Fruit fly (Drosophila melanogaster) whole organism, embryonic: ENCODE measurements around the gene Ssl2.

ENCODE experiments used
- Asciz ChIP-seq: fragments of 200-800 bp; sonication (Bioruptor generic); optimal IDR thresholded peaks from 2 replicates; lab custom pipeline; 2017; ENCODE audit warnings: missing biosample characterization, mild to moderate bottlenecking, missing genetic modification characterization, missing genetic modification reagents
- Bdp1 ChIP-seq: fragments of 200-800 bp; sonication (Bioruptor generic); optimal IDR thresholded peaks from 3 replicates; lab custom pipeline; 2016; ENCODE audit warnings: missing biosample characterization, missing genetic modification characterization
- CG12391 ChIP-seq: fragments of 200-800 bp; sonication (Bioruptor generic); optimal IDR thresholded peaks from 3 replicates; lab custom pipeline; 2018; ENCODE audit warnings: missing biosample characterization, mild to moderate bottlenecking, missing genetic modification characterization, moderate library complexity
- CG13123 ChIP-seq: fragments of 200-800 bp; sonication (Bioruptor generic); optimal IDR thresholded peaks from 2 replicates; lab custom pipeline; 2016; ENCODE audit warnings: missing biosample characterization, missing genetic modification characterization
- CG13424 ChIP-seq: fragments of 200-800 bp; sonication (Bioruptor generic); optimal IDR thresholded peaks from 2 replicates; lab custom pipeline; 2019; ENCODE audit warnings: missing biosample characterization, mild to moderate bottlenecking, missing genetic modification characterization, moderate library complexity
- CG14050 ChIP-seq: fragments of 200-800 bp; sonication (Bioruptor generic); IDR thresholded peaks from 3 replicates; pipeline ENCODE4 v1.3.6; 2022; ENCODE audit warnings: missing biosample characterization, missing genetic modification characterization
- CG14441 ChIP-seq: fragments of 200-800 bp; sonication (Bioruptor generic); IDR thresholded peaks from 2 replicates; pipeline ENCODE4 v1.3.6; 2022; ENCODE audit warnings: missing biosample characterization, missing genetic modification characterization
- CG15269 ChIP-seq: fragments of 200-800 bp; sonication (Bioruptor generic); optimal IDR thresholded peaks from 2 replicates; lab custom pipeline; 2018; ENCODE audit warnings: missing biosample characterization, mild to moderate bottlenecking, missing genetic modification characterization, moderate library complexity
- CG1602 ChIP-seq: fragments of 200-800 bp; sonication (Bioruptor generic); optimal IDR thresholded peaks from 3 replicates; lab custom pipeline; 2016; ENCODE audit warnings: missing biosample characterization, missing genetic modification characterization
- CG18011 ChIP-seq: fragments of 200-800 bp; sonication (Bioruptor generic); optimal IDR thresholded peaks from 2 replicates; lab custom pipeline; 2017; ENCODE audit warnings: missing biosample characterization, missing genetic modification characterization, mild to moderate bottlenecking, moderate library complexity, missing genotype
- CG1832 ChIP-seq: fragments of 200-800 bp; sonication (Bioruptor generic); optimal IDR thresholded peaks from 2 replicates; lab custom pipeline; 2017; ENCODE audit warnings: missing biosample characterization, mild to moderate bottlenecking, missing genetic modification characterization, inconsistent platforms
- CG2199 ChIP-seq: fragments of 200-800 bp; sonication (Bioruptor generic); IDR thresholded peaks from 3 replicates; pipeline ENCODE4 v1.3.6; 2022; ENCODE audit warnings: missing biosample characterization, missing genetic modification characterization
- CG31388 ChIP-seq: fragments of 200-800 bp; sonication (Bioruptor generic); optimal IDR thresholded peaks from 2 replicates; lab custom pipeline; 2016; ENCODE audit warnings: missing biosample characterization, missing genetic modification characterization
- CG3163 ChIP-seq: fragments of 200-800 bp; sonication (Bioruptor generic); optimal IDR thresholded peaks from 3 replicates; lab custom pipeline; 2016; ENCODE audit warnings: missing biosample characterization, missing genetic modification characterization
- CG34376 ChIP-seq: fragments of 200-800 bp; sonication (Bioruptor generic); optimal IDR thresholded peaks from 2 replicates; lab custom pipeline; 2018; ENCODE audit warnings: missing biosample characterization, mild to moderate bottlenecking, missing genetic modification characterization
- CG4360 ChIP-seq: fragments of 200-800 bp; sonication (Bioruptor generic); IDR thresholded peaks from 2 replicates; pipeline ENCODE4 v1.3.6; 2022; ENCODE audit warnings: missing biosample characterization, missing genetic modification characterization
- CG4820 ChIP-seq: fragments of 200-800 bp; sonication (Bioruptor generic); optimal IDR thresholded peaks from 3 replicates; lab custom pipeline; 2016; ENCODE audit warnings: missing biosample characterization, missing genetic modification characterization
- CG8290 ChIP-seq, 3 experiments: fragments of 200-800 bp; sonication (Bioruptor generic); optimal IDR thresholded peaks; 2 replicates each; lab custom pipeline; 2016 to 2019; ENCODE audit warnings: missing biosample characterization in 3 of 3, missing genetic modification characterization in 3 of 3, mild to moderate bottlenecking in 2 of 3, moderate library complexity in 1 of 3
- CG8924 ChIP-seq: fragments of 200-800 bp; optimal IDR thresholded peaks from 3 replicates; lab custom pipeline; 2019; ENCODE audit warnings: missing biosample characterization, mild to moderate bottlenecking, missing genetic modification characterization, moderate library complexity
- D ChIP-seq, 2 experiments: fragments of 200-800 bp in 1 of 2; fragments of >200 bp in 1 of 2; sonication (Bioruptor generic) in 1 of 2; optimal IDR thresholded peaks; 2 replicates in 1 of 2; 3 replicates in 1 of 2; lab custom pipeline; 2017; ENCODE audit warnings: mild to moderate bottlenecking in 1 of 2, missing biosample characterization in 1 of 2, missing genetic modification characterization in 1 of 2, missing genetic modification reagents in 1 of 2
- D19B ChIP-seq: fragments of 200-800 bp; sonication (Bioruptor generic); optimal IDR thresholded peaks from 2 replicates; lab custom pipeline; 2017; ENCODE audit warnings: missing biosample characterization, mild to moderate bottlenecking, missing genetic modification characterization
- Dad ChIP-seq: fragments of 200-800 bp; sonication (Bioruptor generic); optimal IDR thresholded peaks from 3 replicates; lab custom pipeline; 2016; ENCODE audit warnings: missing biosample characterization, missing genetic modification characterization
- Drgx ChIP-seq: fragments of 200-800 bp; sonication (Bioruptor generic); IDR thresholded peaks from 2 replicates; pipeline ENCODE4 v1.3.6; 2022; ENCODE audit warnings: missing biosample characterization, missing genetic modification characterization
- Eip74EF ChIP-seq, 2 experiments: fragments of 200-800 bp in 1 of 2; fragments of >200 bp in 1 of 2; sonication (Bioruptor generic) in 1 of 2; optimal IDR thresholded peaks; 2 replicates each; lab custom pipeline; 2017 to 2019; ENCODE audit warnings: missing biosample characterization in 2 of 2, missing genetic modification characterization in 2 of 2, mild to moderate bottlenecking in 1 of 2, moderate library complexity in 1 of 2
- H2.0 ChIP-seq: fragments of 200-800 bp; sonication (Bioruptor generic); IDR thresholded peaks from 2 replicates; pipeline ENCODE4 v1.3.6; 2022; ENCODE audit warnings: missing biosample characterization, missing genetic modification characterization
- HLH3B ChIP-seq: fragments of 200-800 bp; sonication (Bioruptor generic); IDR thresholded peaks from 2 replicates; pipeline ENCODE4 v1.3.6; 2022; ENCODE audit warnings: missing biosample characterization, missing genetic modification characterization
- Hr78 ChIP-seq, 2 experiments: fragments of 200-800 bp in 1 of 2; fragments of >200 bp in 1 of 2; sonication (Bioruptor generic) in 1 of 2; optimal IDR thresholded peaks; 2 replicates each; lab custom pipeline; 2017 to 2019; ENCODE audit warnings: missing biosample characterization in 2 of 2, missing genetic modification characterization in 2 of 2, mild to moderate bottlenecking in 1 of 2, moderate library complexity in 1 of 2
- Oli ChIP-seq: fragments of 200-800 bp; sonication (Bioruptor generic); optimal IDR thresholded peaks from 2 replicates; lab custom pipeline; 2018; ENCODE audit warnings: missing biosample characterization, mild to moderate bottlenecking, missing genetic modification characterization, moderate library complexity
- Sin3A ChIP-seq: fragments of >200 bp; optimal IDR thresholded peaks from 2 replicates; lab custom pipeline; 2018
- Tbp ChIP-seq: fragments of >200 bp; optimal IDR thresholded peaks from 2 replicates; lab custom pipeline; 2018; ENCODE audit warnings: missing biosample characterization, missing genetic modification characterization
- bowl ChIP-seq: fragments of 200-800 bp; sonication (Bioruptor generic); IDR thresholded peaks from 2 replicates; pipeline ENCODE4 v1.3.6; 2022; ENCODE audit warnings: missing biosample characterization, missing genetic modification characterization
- da ChIP-seq: fragments of 200-800 bp; sonication (Bioruptor generic); optimal IDR thresholded peaks from 2 replicates; lab custom pipeline; 2016; ENCODE audit warnings: missing biosample characterization, missing genetic modification characterization
- eve ChIP-seq, 2 experiments: fragments of >200 bp; optimal IDR thresholded peaks; 2 replicates each; lab custom pipeline; 2017; ENCODE audit warnings: missing biosample characterization in 2 of 2, missing genetic modification characterization in 2 of 2
- ftz-f1 ChIP-seq: fragments of 200-800 bp; sonication (Bioruptor generic); optimal IDR thresholded peaks from 2 replicates; lab custom pipeline; 2016; ENCODE audit warnings: missing biosample characterization, missing genetic modification characterization
- hb ChIP-seq: fragments of 200-800 bp; sonication (Bioruptor generic); IDR thresholded peaks from 3 replicates; pipeline ENCODE4 v1.3.6; 2022; ENCODE audit warnings: missing biosample characterization, missing genetic modification characterization; ENCODE audit not compliant: partially characterized antibody
- hbn ChIP-seq: fragments of 200-800 bp; sonication (Bioruptor generic); IDR thresholded peaks from 2 replicates; pipeline ENCODE4 v1.3.6; 2022; ENCODE audit warnings: missing biosample characterization, missing genetic modification characterization; ENCODE audit not compliant: partially characterized antibody
- ind ChIP-seq: fragments of 200-800 bp; sonication (Bioruptor generic); optimal IDR thresholded peaks from 3 replicates; lab custom pipeline; 2016; ENCODE audit warnings: missing biosample characterization, missing genetic modification characterization
- jigr1 ChIP-seq: fragments of 200-800 bp; sonication (Bioruptor generic); IDR thresholded peaks from 3 replicates; pipeline ENCODE4 v1.3.6; 2022; ENCODE audit warnings: missing biosample characterization, missing genetic modification characterization
- jing ChIP-seq: fragments of 200-800 bp; sonication (Bioruptor generic); optimal IDR thresholded peaks from 2 replicates; lab custom pipeline; 2018; ENCODE audit warnings: missing biosample characterization, mild to moderate bottlenecking, missing genetic modification characterization
- lab ChIP-seq: fragments of 200-800 bp; sonication (Bioruptor generic); optimal IDR thresholded peaks from 3 replicates; lab custom pipeline; 2017; ENCODE audit warnings: missing biosample characterization, missing genetic modification characterization, mild to moderate bottlenecking, moderate library complexity, missing genetic modification reagents
- lilli ChIP-seq: fragments of 200-800 bp; sonication (Bioruptor generic); optimal IDR thresholded peaks from 3 replicates; lab custom pipeline; 2016; ENCODE audit warnings: missing biosample characterization, missing genetic modification characterization
- mld ChIP-seq: fragments of 200-800 bp; sonication (Bioruptor generic); IDR thresholded peaks from 3 replicates; pipeline ENCODE4 v1.3.6; 2022; ENCODE audit warnings: missing biosample characterization, missing genetic modification characterization; ENCODE audit not compliant: partially characterized antibody
- org-1 ChIP-seq: fragments of 200-800 bp; sonication (Bioruptor generic); optimal IDR thresholded peaks from 2 replicates; lab custom pipeline; 2017; ENCODE audit warnings: missing biosample characterization, missing genetic modification characterization
- otp ChIP-seq: fragments of 200-800 bp; sonication (Bioruptor generic); IDR thresholded peaks from 3 replicates; pipeline ENCODE4, ENCODE4 v1.3.6; 2022; ENCODE audit warnings: missing biosample characterization, missing genetic modification characterization
- pb ChIP-seq: fragments of 200-800 bp; sonication (Bioruptor generic); optimal IDR thresholded peaks from 3 replicates; lab custom pipeline; 2016; ENCODE audit warnings: missing biosample characterization, missing genetic modification characterization
- pnt ChIP-seq: fragments of 200-800 bp; sonication (Bioruptor generic); optimal IDR thresholded peaks from 3 replicates; lab custom pipeline; 2016; ENCODE audit warnings: missing biosample characterization, missing genetic modification characterization
- pros ChIP-seq: fragments of 200-800 bp; sonication (Bioruptor generic); optimal IDR thresholded peaks from 3 replicates; lab custom pipeline; 2019; ENCODE audit warnings: missing biosample characterization, mild to moderate bottlenecking, missing genetic modification characterization, moderate library complexity
- run ChIP-seq: fragments of 200-800 bp; sonication (Bioruptor generic); optimal IDR thresholded peaks from 3 replicates; lab custom pipeline; 2018; ENCODE audit warnings: missing biosample characterization, mild to moderate bottlenecking, missing genetic modification characterization
- ssp ChIP-seq: fragments of 200-800 bp; sonication (Bioruptor generic); IDR thresholded peaks from 2 replicates; pipeline ENCODE4 v1.3.6; 2022; ENCODE audit warnings: missing biosample characterization, missing genetic modification characterization
- tll ChIP-seq, 2 experiments: fragments of 200-800 bp in 1 of 2; fragments of >200 bp in 1 of 2; sonication (Bioruptor generic) in 1 of 2; optimal IDR thresholded peaks; 2 replicates each; lab custom pipeline; 2017 to 2019; ENCODE audit warnings: missing biosample characterization in 2 of 2, missing genetic modification characterization in 2 of 2, mild to moderate bottlenecking in 1 of 2, moderate library complexity in 1 of 2

Gene Ssl2

dm6 chr3R:29064682-29065100 lies 32.2 kb upstream of the Ssl2 start (continued):
- TF ChIP-seq mld (GFP tag; lab: Robert Waterston, UW) (no peak), CG3163 (GFP tag; lab: Kevin White, UChicago) (peak; percentile 68), CG1832 (GFP tag; lab: Kevin White, UChicago) (no peak), org-1 (no peak), CG1602 (no peak), ssp (GFP tag; lab: Robert Waterston, UW) (no peak), hb (GFP tag; lab: Robert Waterston, UW) (no peak), CG18011 (GFP tag; lab: Kevin White, UChicago) (no peak), ind (GFP tag; lab: Kevin White, UChicago) (no peak), pb (GFP tag; lab: Kevin White, UChicago) (no peak), eve (GFP tag; optimal IDR thresholded peaks at IDR 0.05; lab: Kevin White, UChicago) (no peak), CG13424 (tag; lab: Kevin White, UChicago) (peak; percentile 4), CG14441 (GFP tag; lab: Robert Waterston, UW) (no peak), jing (GFP tag; lab: Kevin White, UChicago) (no peak), Drgx (no peak), CG8290 (GFP tag; optimal IDR thresholded peaks at IDR 0.05; lab: Kevin White, UChicago) (no peak), CG8290 (tag; optimal IDR thresholded peaks at IDR 0.05; lab: Kevin White, UChicago) (peak in 1 of 2 experiments; percentile 23), Tbp (GFP tag; lab: Kevin White, UChicago) (no peak), CG2199 (GFP tag; lab: Robert Waterston, UW) (no peak), CG34376 (no peak), CG12391 (tag; lab: Kevin White, UChicago) (peak; percentile 11), D19B (no peak), ftz-f1 (no peak), Bdp1 (GFP tag; lab: Kevin White, UChicago) (no peak), tll (GFP tag; optimal IDR thresholded peaks at IDR 0.05; lab: Kevin White, UChicago) (no peak), Hr78 (GFP tag; optimal IDR thresholded peaks at IDR 0.05; lab: Kevin White, UChicago) (peak in 1 of 2 experiments; percentile 78), run (tag; lab: Kevin White, UChicago) (no peak), D (optimal IDR thresholded peaks at IDR 0.05; lab: Kevin White, UChicago) (no peak), D (GFP tag; optimal IDR thresholded peaks at IDR 0.05; lab: Kevin White, UChicago) (no peak), da (no peak), Eip74EF (GFP tag; optimal IDR thresholded peaks at IDR 0.05; lab: Kevin White, UChicago) (no peak), CG14050 (GFP tag; lab: Robert Waterston, UW) (no peak), CG13123 (GFP tag; lab: Kevin White, UChicago) (no peak), pnt (GFP tag; lab: Kevin White, UChicago) (no peak), Dad (GFP tag; lab: Kevin White, UChicago) (no peak), CG15269 (tag; lab: Kevin White, UChicago) (peak; percentile 5), lab (GFP tag; lab: Kevin White, UChicago) (peak; percentile 45), lilli (GFP tag; lab: Kevin White, UChicago) (no peak), HLH3B (GFP tag; lab: Robert Waterston, UW) (no peak), Oli (no peak), jigr1 (GFP tag; lab: Robert Waterston, UW) (no peak), CG31388 (no peak), CG4820 (no peak), H2.0 (GFP tag; lab: Robert Waterston, UW) (no peak), Asciz (GFP tag; lab: Kevin White, UChicago) (no peak), otp (no peak), CG4360 (GFP tag; lab: Robert Waterston, UW) (no peak), hbn (GFP tag; lab: Robert Waterston, UW) (no peak), CG8924 (tag; lab: Kevin White, UChicago) (peak; percentile 7), pros (no peak), Sin3A (lab: Kevin White, UChicago) (no peak), bowl (no peak)
